Fruit fly (Drosophila melanogaster) whole organism, adult: ENCODE results near the gene cni.

ENCODE experiments used
- CG11617 ChIP-seq: fragments of 200-800 bp; sonication (Bioruptor generic); optimal IDR thresholded peaks from 2 replicates; lab custom pipeline; 2017; ENCODE audit warnings: mild to moderate bottlenecking, missing biosample characterization, missing genetic modification reagents, missing genetic modification characterization
- CG12768 ChIP-seq: fragments of 200-800 bp; sonication (Bioruptor generic); optimal IDR thresholded peaks from 2 replicates; lab custom pipeline; 2017; ENCODE audit warnings: missing biosample characterization, missing genetic modification characterization, mild to moderate bottlenecking, moderate library complexity, missing genetic modification reagents
- CG14711 ChIP-seq: fragments of 200-800 bp; sonication (Bioruptor generic); optimal IDR thresholded peaks from 2 replicates; lab custom pipeline; 2018; ENCODE audit warnings: missing biosample characterization, mild to moderate bottlenecking, missing genetic modification characterization, moderate library complexity
- CG1620 ChIP-seq: fragments of 200-800 bp; sonication (Bioruptor generic); optimal IDR thresholded peaks from 2 replicates; lab custom pipeline; 2016; ENCODE audit warnings: missing biosample characterization, missing genetic modification characterization
- CG33017 ChIP-seq: fragments of 200-800 bp; sonication (Bioruptor generic); optimal IDR thresholded peaks from 2 replicates; lab custom pipeline; 2018; ENCODE audit warnings: missing biosample characterization, mild to moderate bottlenecking, missing genetic modification characterization, moderate library complexity
- CG5204 ChIP-seq: fragments of 200-800 bp; sonication (Bioruptor generic); optimal IDR thresholded peaks from 2 replicates; lab custom pipeline; 2016; ENCODE audit warnings: missing biosample characterization, missing genetic modification characterization
- CG7045 ChIP-seq: fragments of 200-800 bp; sonication (Bioruptor generic); optimal IDR thresholded peaks from 2 replicates; lab custom pipeline; 2017; ENCODE audit warnings: missing biosample characterization, mild to moderate bottlenecking, missing genetic modification characterization
- CG7101 ChIP-seq: fragments of 200-800 bp; sonication (Bioruptor generic); optimal IDR thresholded peaks from 2 replicates; lab custom pipeline; 2018; ENCODE audit warnings: missing biosample characterization, mild to moderate bottlenecking, missing genetic modification characterization, moderate library complexity
- Clk ChIP-seq: fragments of 200-800 bp; sonication (Bioruptor generic); optimal IDR thresholded peaks from 2 replicates; lab custom pipeline; 2017; ENCODE audit warnings: missing biosample characterization, missing genetic modification characterization
- Crg-1 ChIP-seq: fragments of 200-800 bp; sonication (Bioruptor generic); optimal IDR thresholded peaks from 2 replicates; lab custom pipeline; 2016; ENCODE audit warnings: missing biosample characterization, missing genetic modification characterization
- Hr96 ChIP-seq: fragments of 200-800 bp; sonication (Bioruptor generic); optimal IDR thresholded peaks from 2 replicates; lab custom pipeline; 2016; ENCODE audit warnings: missing biosample characterization, missing genetic modification characterization
- Mnt ChIP-seq: fragments of 200-800 bp; sonication (Bioruptor generic); optimal IDR thresholded peaks from 2 replicates; lab custom pipeline; 2016; ENCODE audit warnings: missing biosample characterization, mild to moderate bottlenecking, missing genetic modification characterization
- bab1 ChIP-seq: fragments of 200-800 bp; sonication (Bioruptor generic); optimal IDR thresholded peaks from 3 replicates; lab custom pipeline; 2019; ENCODE audit warnings: missing biosample characterization, mild to moderate bottlenecking, missing genetic modification characterization, moderate library complexity
- cic ChIP-seq: fragments of 200-800 bp; sonication (Bioruptor generic); optimal IDR thresholded peaks from 2 replicates; lab custom pipeline; 2017; ENCODE audit warnings: missing biosample characterization, mild to moderate bottlenecking, missing genetic modification characterization, moderate library complexity
- cnc ChIP-seq, 2 experiments: fragments of >200 bp; optimal IDR thresholded peaks; 2 replicates each; lab custom pipeline; 2017
- kay ChIP-seq: fragments of 200-800 bp; sonication (Bioruptor generic); peaks from one replicate; lab custom pipeline; 2016; ENCODE audit warnings: missing biosample characterization, missing genetic modification characterization, borderline replicate concordance
- ovo ChIP-seq: fragments of 200-800 bp; sonication (Bioruptor generic); optimal IDR thresholded peaks from 2 replicates; lab custom pipeline; 2016; ENCODE audit warnings: missing biosample characterization, missing genetic modification characterization
- pad ChIP-seq: fragments of 200-800 bp; sonication (Bioruptor generic); optimal IDR thresholded peaks from 3 replicates; lab custom pipeline; 2017; ENCODE audit warnings: missing biosample characterization, missing genetic modification characterization, mild to moderate bottlenecking, moderate library complexity, missing genetic modification reagents
- tj ChIP-seq: fragments of 200-800 bp; sonication (Bioruptor generic); optimal IDR thresholded peaks from 3 replicates; lab custom pipeline; 2017; ENCODE audit warnings: missing biosample characterization, mild to moderate bottlenecking, missing genetic modification characterization, moderate library complexity
- toe ChIP-seq: fragments of 200-800 bp; sonication (Bioruptor generic); optimal IDR thresholded peaks from 2 replicates; lab custom pipeline; 2016; ENCODE audit warnings: missing biosample characterization, missing genetic modification characterization

cni gene

DNA sequence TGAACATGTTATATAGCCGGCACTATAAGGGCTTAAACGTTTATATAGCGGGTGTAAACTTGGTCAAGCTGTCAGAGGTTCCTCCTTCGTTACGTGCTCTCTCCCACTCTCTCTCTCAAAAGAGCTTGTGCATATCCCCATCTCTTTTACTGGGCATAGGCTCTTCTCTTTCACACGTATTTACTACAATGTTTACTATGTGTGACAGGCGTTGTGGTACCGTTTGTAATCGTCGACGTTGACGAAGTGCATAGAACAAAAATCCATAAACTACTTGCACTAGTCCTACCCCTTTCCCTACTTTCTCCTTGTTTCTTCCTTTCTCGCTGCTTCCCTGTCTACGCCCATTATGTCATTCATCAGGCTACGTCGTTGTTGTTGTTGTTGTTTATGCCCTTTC is 33.7 kb downstream of the cni start:
- TF ChIP-seq CG7045 (GFP tag; lab: Kevin White, UChicago) (no peak), pad (GFP tag; lab: Kevin White, UChicago) (peak; percentile 27), cic (GFP tag; lab: Kevin White, UChicago) (peak; percentile 74), kay (GFP tag; lab: Kevin White, UChicago) (no peak), CG7101 (tag; lab: Kevin White, UChicago) (peak; percentile 24), Mnt (GFP tag; lab: Kevin White, UChicago) (no peak), Clk (no peak), CG33017 (no peak), Hr96 (GFP tag; lab: Kevin White, UChicago) (no peak), ovo (GFP tag; lab: Kevin White, UChicago) (no peak), CG1620 (GFP tag; lab: Kevin White, UChicago) (no peak), bab1 (GFP tag; lab: Kevin White, UChicago) (no peak), toe (GFP tag; lab: Kevin White, UChicago) (no peak), CG5204 (no peak), tj (no peak), CG14711 (tag; lab: Kevin White, UChicago) (no peak), Crg-1 (GFP tag; lab: Kevin White, UChicago) (no peak), cnc (optimal IDR thresholded peaks at IDR 0.05; lab: Kevin White, UChicago) (no peak), CG12768 (GFP tag; lab: Kevin White, UChicago) (no peak), CG11617 (GFP tag; lab: Kevin White, UChicago) (no peak)

DNA sequence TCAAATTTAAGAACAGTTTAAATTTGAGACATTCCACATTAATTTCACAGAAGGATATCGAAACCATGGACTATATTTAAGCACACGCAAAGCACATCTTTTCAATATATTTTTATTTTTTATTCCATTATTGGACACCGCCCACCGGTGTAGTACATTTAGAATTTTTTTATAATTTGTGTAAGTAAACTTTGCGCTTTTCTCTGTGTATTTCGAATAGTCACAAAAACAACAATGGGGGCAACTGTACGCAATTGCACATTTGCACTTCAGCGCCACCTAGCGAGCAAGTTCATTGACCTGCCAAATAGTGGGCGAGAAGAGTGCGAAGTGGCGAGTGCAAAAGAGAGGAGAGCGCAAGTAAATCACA is 34.7 kb downstream of the cni start:
- no peak for TF ChIP-seq Crg-1 (GFP tag; lab: Kevin White, UChicago)
- no peak for TF ChIP-seq toe (GFP tag; lab: Kevin White, UChicago)
- no peak for TF ChIP-seq bab1 (GFP tag; lab: Kevin White, UChicago)
- peak; percentile 7 for TF ChIP-seq CG7045 (GFP tag; lab: Kevin White, UChicago)
- peak; percentile 30 for TF ChIP-seq CG11617 (GFP tag; lab: Kevin White, UChicago)
- no peak for TF ChIP-seq ovo (GFP tag; lab: Kevin White, UChicago)
- peak; percentile 31 for TF ChIP-seq CG5204
- TF ChIP-seq CG12768 (GFP tag; lab: Kevin White, UChicago), result no peak
- TF ChIP-seq CG33017, result no peak
- no peak for TF ChIP-seq kay (GFP tag; lab: Kevin White, UChicago)
- TF ChIP-seq Mnt (GFP tag; lab: Kevin White, UChicago), result no peak
- peak; percentile 30 for TF ChIP-seq Clk
- peak; percentile 2 for TF ChIP-seq CG14711 (tag; lab: Kevin White, UChicago)
- TF ChIP-seq CG7101 (tag; lab: Kevin White, UChicago), result peak; percentile 26
- no peak for TF ChIP-seq cnc (optimal IDR thresholded peaks at IDR 0.05; lab: Kevin White, UChicago)
- no peak for TF ChIP-seq cic (GFP tag; lab: Kevin White, UChicago)
- peak; percentile 24 for TF ChIP-seq tj
- TF ChIP-seq CG1620 (GFP tag; lab: Kevin White, UChicago), result no peak
- peak; percentile 15 for TF ChIP-seq pad (GFP tag; lab: Kevin White, UChicago)
- no peak for TF ChIP-seq Hr96 (GFP tag; lab: Kevin White, UChicago)

DNA sequence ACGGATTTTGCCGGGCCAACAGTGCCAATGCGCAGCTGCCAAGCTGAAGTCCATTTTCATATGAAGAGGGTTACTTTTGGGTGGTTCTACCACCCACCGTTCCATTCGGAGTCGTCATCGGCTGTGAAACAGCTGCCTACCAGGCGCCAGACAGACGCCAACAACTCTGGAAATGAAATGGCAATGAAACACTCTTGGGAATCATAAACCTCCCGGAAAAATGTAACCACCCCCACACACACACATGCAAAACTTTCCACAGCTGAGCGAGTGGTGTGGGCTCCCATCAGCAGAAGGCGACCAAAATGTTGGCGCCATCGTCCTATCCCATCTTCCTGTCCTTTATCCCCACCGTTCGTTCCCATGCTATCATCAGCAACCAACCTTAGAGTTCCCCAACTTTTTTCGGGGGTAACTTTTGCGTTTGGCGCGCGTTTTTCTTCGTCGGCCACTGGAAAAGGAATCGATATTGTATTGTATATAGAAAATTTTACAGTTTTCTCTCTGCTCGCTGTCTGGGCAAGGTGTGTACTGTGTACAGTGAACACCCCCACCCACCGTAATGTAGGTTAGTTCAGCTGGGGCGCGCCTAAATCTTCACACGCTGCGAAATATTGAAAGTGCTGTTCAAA is 35.2 kb downstream of the cni start:
- TF ChIP-seq toe (GFP tag; lab: Kevin White, UChicago), result no peak
- TF ChIP-seq CG7045 (GFP tag; lab: Kevin White, UChicago), result no peak
- no peak for TF ChIP-seq bab1 (GFP tag; lab: Kevin White, UChicago)
- TF ChIP-seq CG5204, result no peak
- TF ChIP-seq Clk, result no peak
- no peak for TF ChIP-seq pad (GFP tag; lab: Kevin White, UChicago)
- no peak for TF ChIP-seq CG12768 (GFP tag; lab: Kevin White, UChicago)
- no peak for TF ChIP-seq cic (GFP tag; lab: Kevin White, UChicago)
- no peak for TF ChIP-seq Crg-1 (GFP tag; lab: Kevin White, UChicago)

DNA sequence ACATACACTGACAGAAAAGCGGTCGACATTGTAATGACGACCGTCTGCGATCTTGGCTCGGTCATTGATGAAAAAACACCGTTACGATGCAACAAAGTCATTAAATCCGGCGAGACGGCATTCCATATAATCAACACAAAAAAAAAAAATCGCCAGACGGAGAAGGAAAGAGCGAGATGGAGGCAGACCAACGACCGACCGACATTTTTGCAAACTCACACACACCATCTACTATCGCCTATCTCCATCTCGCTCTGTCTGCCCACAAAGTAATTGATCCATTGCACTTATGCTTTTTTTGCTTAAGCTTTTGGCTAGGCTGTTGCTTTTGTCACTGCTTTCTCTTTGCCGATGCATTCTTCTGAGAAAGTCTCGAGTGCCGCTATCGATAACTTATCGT is 36.4 kb downstream of the cni start:
- TF ChIP-seq bab1 (GFP tag; lab: Kevin White, UChicago) (no peak), Crg-1 (GFP tag; lab: Kevin White, UChicago) (no peak), ovo (GFP tag; lab: Kevin White, UChicago) (peak; percentile 24), tj (peak; percentile 70), Clk (no peak), pad (GFP tag; lab: Kevin White, UChicago) (peak; percentile 14), CG1620 (GFP tag; lab: Kevin White, UChicago) (no peak), CG7045 (GFP tag; lab: Kevin White, UChicago) (no peak), CG5204 (no peak), cic (GFP tag; lab: Kevin White, UChicago) (peak; percentile 5)

DNA sequence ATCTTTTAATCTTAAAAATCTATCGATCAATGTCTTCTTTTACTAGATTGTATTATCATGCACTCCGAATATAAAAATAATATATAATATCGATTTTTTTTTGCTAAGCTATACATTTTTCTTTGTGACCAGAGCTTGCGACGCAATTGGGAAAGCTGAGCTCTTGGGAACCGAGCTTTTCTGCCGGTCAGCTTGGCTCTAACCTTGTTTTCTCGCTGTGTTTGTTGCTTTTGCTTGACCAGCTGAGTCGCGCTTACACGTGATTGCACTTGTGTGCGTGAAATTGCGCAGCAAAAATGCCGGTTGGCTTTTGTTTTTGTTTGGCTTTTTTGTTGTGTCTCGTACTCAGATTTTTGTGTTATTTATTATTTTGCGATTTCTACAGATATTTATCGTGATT is 37.1 kb downstream of the cni start:
- TF ChIP-seq Mnt (GFP tag; lab: Kevin White, UChicago) (peak; percentile 6), CG33017 (peak; percentile 1), tj (peak; percentile 92), kay (GFP tag; lab: Kevin White, UChicago) (peak; percentile 53), CG1620 (GFP tag; lab: Kevin White, UChicago) (no peak), cic (GFP tag; lab: Kevin White, UChicago) (peak; percentile 31), ovo (GFP tag; lab: Kevin White, UChicago) (no peak)

DNA sequence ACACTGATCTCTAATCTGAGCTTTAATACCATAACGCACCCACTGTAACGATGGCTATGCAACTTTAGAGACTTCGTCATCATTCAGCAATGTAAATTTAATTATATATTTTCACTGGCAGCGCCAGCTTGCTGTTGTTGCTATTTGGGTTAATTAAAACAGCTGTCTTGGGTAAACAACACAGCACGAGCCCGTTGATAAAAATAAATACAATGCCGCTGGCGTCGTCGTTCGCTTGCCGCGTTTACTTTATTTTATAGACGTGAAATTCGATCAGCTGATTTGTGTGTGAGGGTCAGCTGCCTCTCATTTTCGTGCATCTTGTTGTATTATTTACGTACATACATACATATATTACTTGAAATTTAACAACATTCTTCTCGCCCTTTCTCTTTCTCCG is 37.8 kb downstream of the cni start:
- TF ChIP-seq Crg-1 (GFP tag; lab: Kevin White, UChicago) (no peak), CG7101 (tag; lab: Kevin White, UChicago) (peak; percentile 60), CG7045 (GFP tag; lab: Kevin White, UChicago) (no peak), cic (GFP tag; lab: Kevin White, UChicago) (peak; percentile 82), toe (GFP tag; lab: Kevin White, UChicago) (peak; percentile 31), Hr96 (GFP tag; lab: Kevin White, UChicago) (no peak), CG33017 (no peak), CG11617 (GFP tag; lab: Kevin White, UChicago) (no peak), Mnt (GFP tag; lab: Kevin White, UChicago) (peak; percentile 33), CG14711 (tag; lab: Kevin White, UChicago) (peak; percentile 28), tj (no peak), cnc (optimal IDR thresholded peaks at IDR 0.05; lab: Kevin White, UChicago) (no peak), pad (GFP tag; lab: Kevin White, UChicago) (peak; percentile 8), CG12768 (GFP tag; lab: Kevin White, UChicago) (peak; percentile 17), ovo (GFP tag; lab: Kevin White, UChicago) (peak; percentile 56), CG5204 (no peak), kay (GFP tag; lab: Kevin White, UChicago) (peak; percentile 86), CG1620 (GFP tag; lab: Kevin White, UChicago) (peak; percentile 11)
